Worm (Caenorhabditis elegans) whole organism, early embryonic: ENCODE measurements around the gene nhr-257.

ENCODE experiments used
- B0310.2 ChIP-seq: sonication (generic microtip); optimal IDR thresholded peaks from 2 replicates; lab custom pipeline; 2016; ENCODE audit warnings: mild to moderate bottlenecking, missing genetic modification characterization, missing compliant biosample characterization
- F13C5.2 ChIP-seq: sonication (generic microtip); optimal IDR thresholded peaks from 2 replicates; lab custom pipeline; 2017; ENCODE audit warnings: mild to moderate bottlenecking, missing genetic modification characterization, inconsistent platforms, missing compliant biosample characterization
- aly-1 ChIP-seq: sonication (generic microtip); optimal IDR thresholded peaks from 2 replicates; lab custom pipeline; 2016; ENCODE audit warnings: missing genetic modification characterization, missing compliant biosample characterization
- ama-1 ChIP-seq: fragments of 150-350 bp; optimal IDR thresholded peaks from 2 replicates; lab custom pipeline; 2014
- ceh-13 ChIP-seq: fragments of 200-800 bp; sonication (Bioruptor generic); optimal IDR thresholded peaks from 2 replicates; lab custom pipeline; 2018; ENCODE audit warnings: mild to moderate bottlenecking, missing genetic modification characterization, missing compliant biosample characterization
- ceh-36 ChIP-seq: sonication (generic microtip); optimal IDR thresholded peaks from 2 replicates; lab custom pipeline; 2016; ENCODE audit warnings: missing genetic modification characterization, inconsistent platforms, missing compliant biosample characterization
- ets-7 ChIP-seq: sonication (generic microtip); optimal IDR thresholded peaks from 2 replicates; lab custom pipeline; 2016; ENCODE audit warnings: missing genotype, missing genetic modification characterization, missing compliant biosample characterization
- flt-1 ChIP-seq: fragments of 200-800 bp; sonication (Bioruptor generic); IDR thresholded peaks from 2 replicates; pipeline ENCODE4 v1.3.6; 2022; ENCODE audit warnings: missing genetic modification characterization, missing compliant biosample characterization
- hmbx-1 ChIP-seq: sonication (generic microtip); optimal IDR thresholded peaks from 2 replicates; lab custom pipeline; 2016; ENCODE audit warnings: mild to moderate bottlenecking, missing genetic modification characterization, missing compliant biosample characterization
- hmg-4 ChIP-seq: fragments of 200-800 bp; sonication (Bioruptor generic); optimal IDR thresholded peaks from 2 replicates; lab custom pipeline; 2018; ENCODE audit warnings: mild to moderate bottlenecking, missing genetic modification characterization, missing compliant biosample characterization
- hnd-1 ChIP-seq: sonication (generic microtip); optimal IDR thresholded peaks from 2 replicates; lab custom pipeline; 2016; ENCODE audit warnings: missing genetic modification characterization, missing compliant biosample characterization
- pes-1 ChIP-seq: fragments of 200-800 bp; sonication (Bioruptor generic); IDR thresholded peaks from 2 replicates; pipeline ENCODE4 v1.3.6; 2022; ENCODE audit warnings: missing genetic modification reagents, missing genetic modification characterization, missing compliant biosample characterization
- scrt-1 ChIP-seq: fragments of 200-800 bp; sonication (Bioruptor generic); IDR thresholded peaks from 2 replicates; pipeline ENCODE4 v1.3.6; 2022; ENCODE audit warnings: missing genetic modification characterization, missing compliant biosample characterization
- sea-1 ChIP-seq: fragments of 200-800 bp; sonication (Bioruptor generic); conservative IDR thresholded peaks from 2 replicates; pipeline ENCODE4 v1.3.6; 2022; ENCODE audit warnings: missing genetic modification characterization, missing compliant biosample characterization
- tbx-11 ChIP-seq: fragments of 200-800 bp; sonication (Bioruptor generic); IDR thresholded peaks from 2 replicates; pipeline ENCODE4 v1.3.6; 2022; ENCODE audit warnings: missing genetic modification characterization, missing compliant biosample characterization
- tbx-37 ChIP-seq: fragments of 200-800 bp; sonication (Bioruptor generic); conservative IDR thresholded peaks from 2 replicates; pipeline ENCODE4 v1.3.6; 2022; ENCODE audit warnings: missing genetic modification reagents, missing genetic modification characterization, missing compliant biosample characterization
- tra-4 ChIP-seq: sonication (generic microtip); optimal IDR thresholded peaks from 2 replicates; lab custom pipeline; 2017; ENCODE audit warnings: missing genetic modification characterization, missing compliant biosample characterization

The nhr-257 gene

DNA sequence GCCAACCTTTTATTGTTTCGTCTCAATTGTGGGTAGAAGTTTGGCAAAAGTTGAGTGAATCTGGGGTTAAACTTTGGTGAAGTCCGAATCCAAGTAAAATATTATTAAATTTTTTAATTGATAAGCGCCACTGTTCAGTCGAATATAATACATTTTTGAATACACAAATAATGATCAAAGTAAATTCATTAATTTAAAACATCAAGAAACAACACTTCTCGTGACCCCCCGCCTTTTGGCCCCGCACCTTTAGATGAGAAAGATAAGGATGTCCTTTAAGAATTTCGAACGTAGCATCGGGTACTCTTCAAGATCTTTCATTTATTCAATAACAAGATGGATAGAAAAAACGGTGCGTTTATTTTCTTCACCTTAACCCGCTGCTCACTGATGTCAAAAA lies at the start of gene nhr-257:
nhr-257 (plus strand) TSS at position 301 of the 400 bp plus-strand sequence.
- TF ChIP-seq ets-7 (tag; lab: Kevin White, UChicago), result no peak
- TF ChIP-seq ama-1 (lab: Kevin White, UChicago), result no peak
- no peak for TF ChIP-seq sea-1 (GFP tag; lab: Robert Waterston, UW)
- TF ChIP-seq F13C5.2 (tag; lab: Kevin White, UChicago), result no peak
- TF ChIP-seq aly-1 (tag; lab: Kevin White, UChicago), result no peak
- TF ChIP-seq hmbx-1 (tag; lab: Kevin White, UChicago), result no peak
- no peak for TF ChIP-seq tra-4 (tag; lab: Kevin White, UChicago)
- TF ChIP-seq hnd-1 (tag; lab: Kevin White, UChicago), result no peak
- TF ChIP-seq scrt-1 (GFP tag; lab: Robert Waterston, UW), result no peak
- no peak for TF ChIP-seq flt-1
- no peak for TF ChIP-seq tbx-11 (GFP tag; lab: Robert Waterston, UW)
- TF ChIP-seq hmg-4 (GFP tag; lab: Kevin White, UChicago), result no peak
- TF ChIP-seq tbx-37 (GFP tag; lab: Robert Waterston, UW), result no peak
- no peak for TF ChIP-seq ceh-36 (tag; lab: Kevin White, UChicago)
- no peak for TF ChIP-seq pes-1
- no peak for TF ChIP-seq B0310.2 (tag; lab: Kevin White, UChicago)
- TF ChIP-seq ceh-13, result no peak

DNA sequence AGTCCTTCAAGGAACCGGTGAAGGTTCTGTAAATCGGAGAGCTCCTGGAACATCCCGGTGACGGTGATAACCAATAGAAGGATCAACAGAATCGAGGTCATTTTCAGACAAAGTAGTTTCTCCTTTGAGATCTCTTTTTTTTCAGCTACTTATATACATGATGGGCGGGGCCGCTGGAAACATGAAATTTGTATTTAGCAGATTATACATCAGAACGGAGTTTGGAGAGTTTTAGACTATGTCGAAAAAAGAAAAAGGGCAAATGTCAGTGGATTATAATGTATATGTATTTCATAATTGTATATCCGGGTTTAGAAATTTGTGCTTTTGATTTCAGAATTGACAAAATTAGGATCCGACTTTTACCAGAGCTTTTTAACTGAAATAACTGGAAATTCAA lies 49.5 kb upstream of the nhr-257 start, which contains the start of gene ins-32:
ins-32 (minus strand) TSS at position 101 of the 400 bp plus-strand sequence.
- TF ChIP-seq aly-1 (tag; lab: Kevin White, UChicago), result no peak
- TF ChIP-seq tra-4 (tag; lab: Kevin White, UChicago), result no peak
- TF ChIP-seq ets-7 (tag; lab: Kevin White, UChicago), result no peak
- no peak for TF ChIP-seq hmbx-1 (tag; lab: Kevin White, UChicago)
- TF ChIP-seq pes-1, result no peak
- no peak for TF ChIP-seq F13C5.2 (tag; lab: Kevin White, UChicago)
- TF ChIP-seq B0310.2 (tag; lab: Kevin White, UChicago), result no peak
- TF ChIP-seq flt-1, result no peak
- TF ChIP-seq hmg-4 (GFP tag; lab: Kevin White, UChicago), result no peak
- TF ChIP-seq sea-1 (GFP tag; lab: Robert Waterston, UW), result no peak
- TF ChIP-seq ama-1 (lab: Kevin White, UChicago), result no peak
- no peak for TF ChIP-seq tbx-11 (GFP tag; lab: Robert Waterston, UW)
- TF ChIP-seq tbx-37 (GFP tag; lab: Robert Waterston, UW), result no peak
- no peak for TF ChIP-seq ceh-13
- no peak for TF ChIP-seq ceh-36 (tag; lab: Kevin White, UChicago)
- TF ChIP-seq hnd-1 (tag; lab: Kevin White, UChicago), result no peak
- TF ChIP-seq scrt-1 (GFP tag; lab: Robert Waterston, UW), result no peak

DNA sequence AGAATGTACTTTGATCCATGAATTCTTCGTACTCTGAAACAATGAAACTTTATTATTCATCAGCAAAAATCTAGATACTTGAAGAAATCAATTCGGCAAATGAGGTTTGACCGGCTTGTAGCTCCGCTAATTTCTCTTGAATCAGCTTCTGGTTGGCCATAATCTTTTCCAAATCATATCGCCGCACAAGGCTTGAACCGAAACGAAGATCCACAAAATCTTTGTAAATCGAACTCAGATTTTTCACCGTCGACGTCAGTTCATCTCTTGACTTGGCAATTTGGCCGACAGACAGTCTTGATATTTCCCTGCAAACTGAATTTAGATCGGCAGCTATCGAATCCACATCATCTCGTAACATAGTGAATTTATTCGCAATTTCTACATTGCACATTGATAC lies 47.2 kb upstream of the nhr-257 start:
- TF ChIP-seq ceh-13, result no peak
- no peak for TF ChIP-seq hmg-4 (GFP tag; lab: Kevin White, UChicago)
- TF ChIP-seq hmbx-1 (tag; lab: Kevin White, UChicago), result no peak
- no peak for TF ChIP-seq ceh-36 (tag; lab: Kevin White, UChicago)
- no peak for TF ChIP-seq ets-7 (tag; lab: Kevin White, UChicago)
- TF ChIP-seq ama-1 (lab: Kevin White, UChicago), result no peak
- TF ChIP-seq aly-1 (tag; lab: Kevin White, UChicago), result no peak

DNA sequence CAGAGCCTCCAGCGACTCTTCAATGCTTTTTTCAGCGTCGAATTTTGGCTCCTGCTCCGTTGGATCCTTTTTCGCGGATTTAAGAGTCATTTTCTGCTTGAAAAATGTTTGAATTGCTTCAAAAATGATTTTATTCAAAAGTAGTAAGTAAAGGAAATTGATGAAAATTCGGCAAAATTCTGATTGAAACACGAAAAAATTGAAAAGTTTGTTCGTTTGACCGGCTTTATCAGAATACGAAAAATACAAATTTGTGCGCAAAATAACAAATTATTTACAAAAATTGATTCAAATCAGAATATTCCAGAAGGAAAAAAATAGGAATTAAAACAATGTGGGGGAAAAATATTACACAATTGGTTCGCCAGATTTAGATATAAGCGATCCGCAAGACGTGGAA lies 45.8 kb upstream of the nhr-257 start, which contains the start of gene F54D10.4:
F54D10.4 (minus strand) TSS at position 101 of the 400 bp plus-strand sequence.
- TF ChIP-seq hmbx-1 (tag; lab: Kevin White, UChicago) (no peak), tbx-11 (GFP tag; lab: Robert Waterston, UW) (no peak), tbx-37 (GFP tag; lab: Robert Waterston, UW) (no peak), scrt-1 (GFP tag; lab: Robert Waterston, UW) (no peak), pes-1 (no peak), hmg-4 (GFP tag; lab: Kevin White, UChicago) (no peak), tra-4 (tag; lab: Kevin White, UChicago) (no peak), ets-7 (tag; lab: Kevin White, UChicago) (no peak), flt-1 (no peak), B0310.2 (tag; lab: Kevin White, UChicago) (no peak), ceh-13 (no peak), aly-1 (tag; lab: Kevin White, UChicago) (no peak), sea-1 (GFP tag; lab: Robert Waterston, UW) (no peak), ama-1 (lab: Kevin White, UChicago) (no peak), F13C5.2 (tag; lab: Kevin White, UChicago) (no peak), ceh-36 (tag; lab: Kevin White, UChicago) (no peak), hnd-1 (tag; lab: Kevin White, UChicago) (no peak)

DNA sequence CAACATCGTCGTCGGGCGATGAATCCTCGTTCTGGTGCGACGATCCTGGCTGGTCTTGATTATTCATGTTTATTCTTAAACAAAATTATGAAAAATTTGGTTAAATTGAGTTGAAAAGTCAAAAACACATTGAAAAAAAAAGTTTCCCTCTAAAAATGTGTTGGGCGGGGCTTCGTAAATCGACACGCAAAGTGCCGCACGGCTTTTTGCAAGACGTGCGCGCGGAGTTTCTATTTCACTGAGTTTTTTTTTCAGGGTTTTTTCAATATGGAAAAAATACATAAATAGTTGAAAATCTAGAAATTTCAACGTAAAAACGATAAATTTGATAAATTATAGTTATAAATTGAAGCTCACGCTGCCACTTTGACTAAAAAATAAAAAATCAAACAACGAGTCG lies 44.6 kb upstream of the nhr-257 start, which contains the start of gene F54D10.5:
F54D10.5 (minus strand) TSS at position 74 of the 400 bp plus-strand sequence.
- TF ChIP-seq aly-1 (tag; lab: Kevin White, UChicago), result no peak
- no peak for TF ChIP-seq sea-1 (GFP tag; lab: Robert Waterston, UW)
- peak; percentile 14; the same call in 1 of the 2 replicates for TF ChIP-seq flt-1
- peak; percentile 29; the same call in 1 of the 2 replicates for TF ChIP-seq pes-1
- peak; percentile 45 for TF ChIP-seq F13C5.2 (tag; lab: Kevin White, UChicago)
- TF ChIP-seq B0310.2 (tag; lab: Kevin White, UChicago), result no peak
- TF ChIP-seq hmg-4 (GFP tag; lab: Kevin White, UChicago), result no peak
- no peak for TF ChIP-seq scrt-1 (GFP tag; lab: Robert Waterston, UW)
- no peak for TF ChIP-seq ama-1 (lab: Kevin White, UChicago)

DNA sequence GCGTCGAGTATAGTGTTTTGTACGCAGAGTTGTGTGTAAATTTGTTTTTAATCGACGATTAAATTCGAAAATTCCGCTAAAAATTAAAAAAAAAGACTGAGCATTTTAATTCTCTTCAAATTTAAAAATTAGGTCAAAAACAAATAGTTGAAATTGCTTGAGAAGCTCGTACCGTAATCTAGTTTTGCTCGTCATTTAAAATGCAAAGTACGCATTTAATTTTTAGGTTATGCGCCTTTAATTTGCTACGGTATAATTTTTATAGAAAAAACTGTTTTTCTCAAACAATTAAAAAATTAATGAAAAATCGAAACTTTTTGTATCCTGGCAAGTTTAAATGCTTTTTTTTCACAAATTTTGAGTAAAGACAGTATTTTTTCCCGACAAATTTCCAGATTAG lies 44.1 kb upstream of the nhr-257 start:
- no peak for TF ChIP-seq tbx-37 (GFP tag; lab: Robert Waterston, UW)
- no peak for TF ChIP-seq scrt-1 (GFP tag; lab: Robert Waterston, UW)
- TF ChIP-seq sea-1 (GFP tag; lab: Robert Waterston, UW), result no peak
- no peak for TF ChIP-seq aly-1 (tag; lab: Kevin White, UChicago)
- no peak for TF ChIP-seq pes-1
- TF ChIP-seq hmbx-1 (tag; lab: Kevin White, UChicago), result no peak
- TF ChIP-seq hmg-4 (GFP tag; lab: Kevin White, UChicago), result no peak
- TF ChIP-seq ceh-13, result no peak
- no peak for TF ChIP-seq ama-1 (lab: Kevin White, UChicago)
- no peak for TF ChIP-seq ets-7 (tag; lab: Kevin White, UChicago)
- TF ChIP-seq B0310.2 (tag; lab: Kevin White, UChicago), result no peak
- TF ChIP-seq F13C5.2 (tag; lab: Kevin White, UChicago), result no peak
- TF ChIP-seq hnd-1 (tag; lab: Kevin White, UChicago), result no peak
- no peak for TF ChIP-seq flt-1
- TF ChIP-seq tbx-11 (GFP tag; lab: Robert Waterston, UW), result no peak
- no peak for TF ChIP-seq tra-4 (tag; lab: Kevin White, UChicago)
- TF ChIP-seq ceh-36 (tag; lab: Kevin White, UChicago), result no peak
